Worm (Caenorhabditis elegans) whole organism, L4 larva: ENCODE data around the gene sym-1.

Experiments used
- F10B5.3 ChIP-seq: sonication (generic microtip); optimal IDR thresholded peaks from 2 replicates; lab custom pipeline; 2016; ENCODE audit warnings: mild to moderate bottlenecking, missing genetic modification characterization, missing compliant biosample characterization
- F37D6.2 ChIP-seq: sonication (generic microtip); optimal IDR thresholded peaks from 2 replicates; lab custom pipeline; 2016; ENCODE audit warnings: mild to moderate bottlenecking, missing genetic modification characterization, missing compliant biosample characterization
- F49E8.2 ChIP-seq: sonication (generic microtip); optimal IDR thresholded peaks from 2 replicates; lab custom pipeline; 2016; ENCODE audit warnings: missing compliant biosample characterization, mild to moderate bottlenecking, missing genetic modification characterization, borderline replicate concordance
- T20F7.1 ChIP-seq: fragments of 200-800 bp; sonication (Bioruptor generic); optimal IDR thresholded peaks from 2 replicates; lab custom pipeline; 2018; ENCODE audit warnings: mild to moderate bottlenecking, missing genetic modification characterization, missing compliant biosample characterization
- T26A8.4 ChIP-seq: fragments of 200-800 bp; sonication (Bioruptor generic); IDR thresholded peaks from 2 replicates; pipeline ENCODE4 v1.3.6; 2022; ENCODE audit warnings: missing genetic modification characterization, missing compliant biosample characterization
- Y105C5A.15 ChIP-seq: fragments of 200-800 bp; sonication (Bioruptor generic); IDR thresholded peaks from 2 replicates; pipeline ENCODE4 v1.3.6; 2022; ENCODE audit warnings: missing genetic modification characterization, missing compliant biosample characterization
- Y48G9A.11 ChIP-seq: fragments of 200-800 bp; sonication (Bioruptor generic); IDR thresholded peaks from 2 replicates; pipeline ENCODE4 v1.3.6; 2022; ENCODE audit warnings: missing genetic modification reagents, missing genetic modification characterization, missing compliant biosample characterization
- ZK546.5 ChIP-seq, 2 experiments: sonication (generic microtip); optimal IDR thresholded peaks; 2 replicates each; lab custom pipeline; 2017; ENCODE audit warnings: missing biosample characterization in 2 of 2, missing genetic modification characterization in 2 of 2
- aha-1 ChIP-seq: fragments of 150-350 bp; peaks from one replicate; lab custom pipeline; 2014; ENCODE audit warnings: missing biosample characterization, missing genetic modification characterization
- aly-2 ChIP-seq: sonication (generic microtip); optimal IDR thresholded peaks from 2 replicates; lab custom pipeline; 2018; ENCODE audit warnings: missing biosample characterization, missing genetic modification characterization
- attf-4 ChIP-seq: sonication (generic microtip); optimal IDR thresholded peaks from 3 replicates; lab custom pipeline; 2017; ENCODE audit warnings: missing biosample characterization, missing genetic modification characterization
- ceh-20 ChIP-seq: fragments of 200-800 bp; sonication (Bioruptor generic); IDR thresholded peaks from 2 replicates; pipeline ENCODE4 v1.3.6; 2022; ENCODE audit warnings: missing genetic modification reagents, missing genetic modification characterization, missing compliant biosample characterization
- ces-1 ChIP-seq: fragments of 150-350 bp; sonication (generic microtip); optimal IDR thresholded peaks from 4 replicates; lab custom pipeline; 2014; ENCODE audit warnings: missing biosample characterization, missing genetic modification reagents, missing genetic modification characterization
- cey-2 ChIP-seq: sonication (generic microtip); optimal IDR thresholded peaks from 3 replicates; lab custom pipeline; 2017; ENCODE audit warnings: missing genetic modification characterization, mild to moderate bottlenecking, missing compliant biosample characterization, antibody characterized with exemption, borderline replicate concordance; ENCODE audit not compliant: insufficient read depth
- dmd-6 ChIP-seq: fragments of 200-800 bp; sonication (Bioruptor generic); IDR thresholded peaks from 2 replicates; pipeline ENCODE4 v1.3.6; 2022; ENCODE audit warnings: missing genetic modification reagents, missing genetic modification characterization, missing compliant biosample characterization
- dmd-9 ChIP-seq: fragments of 200-800 bp; sonication (Bioruptor generic); IDR thresholded peaks from 2 replicates; pipeline ENCODE4 v1.3.6; 2022; ENCODE audit warnings: missing genetic modification reagents, missing genetic modification characterization, missing compliant biosample characterization
- dpl-1 ChIP-seq: fragments of 150-350 bp; optimal IDR thresholded peaks from 2 replicates; lab custom pipeline; 2014; ENCODE audit warnings: missing biosample characterization, missing genetic modification reagents, missing genetic modification characterization
- duxl-1 ChIP-seq: sonication (generic microtip); optimal IDR thresholded peaks from 2 replicates; lab custom pipeline; 2016; ENCODE audit warnings: mild to moderate bottlenecking, missing genetic modification characterization, moderate library complexity, missing compliant biosample characterization; ENCODE audit not compliant: poor library complexity
- egl-27 ChIP-seq: sonication (generic microtip); optimal IDR thresholded peaks from 3 replicates; lab custom pipeline; 2017; ENCODE audit warnings: missing biosample characterization, missing genetic modification reagents, missing genetic modification characterization
- fos-1 ChIP-seq: fragments of 150-350 bp; optimal IDR thresholded peaks from 2 replicates; lab custom pipeline; 2014; ENCODE audit warnings: missing biosample characterization, missing genetic modification characterization
- gei-8 ChIP-seq: fragments of 200-800 bp; sonication (Bioruptor generic); optimal IDR thresholded peaks from 2 replicates; lab custom pipeline; 2018; ENCODE audit warnings: mild to moderate bottlenecking, missing genetic modification characterization, missing compliant biosample characterization
- hlh-30 ChIP-seq: sonication (generic microtip); optimal IDR thresholded peaks from 2 replicates; lab custom pipeline; 2017; ENCODE audit warnings: antibody characterized with exemption, mild to moderate bottlenecking, missing genetic modification characterization, missing compliant biosample characterization; ENCODE audit not compliant: insufficient read depth
- hmg-1.1 ChIP-seq: fragments of 200-800 bp; sonication (Bioruptor generic); IDR thresholded peaks from 2 replicates; pipeline ENCODE4 v1.3.6; 2022; ENCODE audit warnings: missing genetic modification reagents, missing genetic modification characterization, missing compliant biosample characterization
- jun-1 ChIP-seq: fragments of 150-350 bp; optimal IDR thresholded peaks from 2 replicates; lab custom pipeline; 2014; ENCODE audit warnings: missing biosample characterization, missing genetic modification reagents, missing genetic modification characterization
- lin-1 ChIP-seq: fragments of 200-800 bp; sonication (Bioruptor generic); IDR thresholded peaks from 2 replicates; pipeline ENCODE4 v1.3.6; 2022; ENCODE audit warnings: missing genetic modification reagents, missing genetic modification characterization, missing compliant biosample characterization
- lin-13 ChIP-seq: fragments of 150-350 bp; optimal IDR thresholded peaks from 2 replicates; lab custom pipeline; 2014; ENCODE audit warnings: missing biosample characterization, missing genetic modification reagents, missing genetic modification characterization
- lin-15B ChIP-seq: fragments of 150-350 bp; sonication (generic microtip); optimal IDR thresholded peaks from 3 replicates; lab custom pipeline; 2014; ENCODE audit warnings: missing biosample characterization, missing genetic modification characterization
- lsy-2 ChIP-seq, 2 experiments: fragments of 150-350 bp in 1 of 2; sonication (generic microtip) in 1 of 2; optimal IDR thresholded peaks; 2 replicates each; lab custom pipeline; 2014 to 2017; ENCODE audit warnings: missing biosample characterization in 2 of 2, missing genetic modification characterization in 2 of 2
- madf-9 ChIP-seq: fragments of 200-800 bp; sonication (Bioruptor generic); conservative IDR thresholded peaks from 2 replicates; pipeline ENCODE4 v1.3.6; 2022; ENCODE audit warnings: missing genetic modification reagents, missing genetic modification characterization, missing compliant biosample characterization
- mdt-29 ChIP-seq: fragments of 200-800 bp; sonication (Bioruptor generic); IDR thresholded peaks from 2 replicates; pipeline ENCODE4 v1.3.6; 2022; ENCODE audit warnings: missing genetic modification reagents, missing genetic modification characterization, missing compliant biosample characterization
- mes-2 ChIP-seq: sonication (generic microtip); optimal IDR thresholded peaks from 2 replicates; lab custom pipeline; 2016; ENCODE audit warnings: missing genotype, mild to moderate bottlenecking, missing genetic modification characterization, missing compliant biosample characterization; ENCODE audit not compliant: poor library complexity, severe bottlenecking
- nhr-10 ChIP-seq: fragments of 150-350 bp; optimal IDR thresholded peaks from 2 replicates; lab custom pipeline; 2014; ENCODE audit warnings: missing biosample characterization, missing genetic modification characterization
- nhr-11 ChIP-seq: fragments of 150-350 bp; optimal IDR thresholded peaks from 2 replicates; lab custom pipeline; 2014; ENCODE audit warnings: missing biosample characterization, missing genetic modification characterization
- nhr-237 ChIP-seq: sonication (generic microtip); optimal IDR thresholded peaks from 2 replicates; lab custom pipeline; 2017; ENCODE audit warnings: missing biosample characterization, missing genetic modification characterization
- nhr-48 ChIP-seq: sonication (generic microtip); optimal IDR thresholded peaks from 2 replicates; lab custom pipeline; 2016; ENCODE audit warnings: mild to moderate bottlenecking, missing genetic modification characterization, missing compliant biosample characterization
- nhr-77 ChIP-seq: fragments of 150-350 bp; optimal IDR thresholded peaks from 2 replicates; lab custom pipeline; 2014; ENCODE audit warnings: missing biosample characterization, missing genetic modification characterization
- rbr-2 ChIP-seq: sonication (generic microtip); optimal IDR thresholded peaks from 2 replicates; lab custom pipeline; 2016; ENCODE audit warnings: missing genotype, missing genetic modification characterization, missing compliant biosample characterization
- saeg-2 ChIP-seq: fragments of 200-800 bp; sonication (Bioruptor generic); IDR thresholded peaks from 2 replicates; pipeline ENCODE4 v1.3.6; 2022; ENCODE audit warnings: missing genetic modification reagents, missing genetic modification characterization, missing compliant biosample characterization
- sdz-12 ChIP-seq: fragments of 200-800 bp; sonication (Bioruptor generic); optimal IDR thresholded peaks from 2 replicates; lab custom pipeline; 2018; ENCODE audit warnings: mild to moderate bottlenecking, missing genetic modification characterization, missing compliant biosample characterization
- set-16 ChIP-seq: fragments of 200-800 bp; sonication (Bioruptor generic); IDR thresholded peaks from 2 replicates; pipeline ENCODE4 v1.3.6; 2022; ENCODE audit warnings: missing genetic modification reagents, missing genetic modification characterization, missing compliant biosample characterization
- skn-1 ChIP-seq: fragments of 150-350 bp; optimal IDR thresholded peaks from 2 replicates; lab custom pipeline; 2014; ENCODE audit warnings: missing biosample characterization, missing genetic modification characterization
- snpc-4 ChIP-seq: fragments of 150-350 bp; optimal IDR thresholded peaks from 2 replicates; lab custom pipeline; 2014; ENCODE audit warnings: missing biosample characterization, missing genetic modification characterization
- spr-1 ChIP-seq: sonication (generic microtip); optimal IDR thresholded peaks from 2 replicates; lab custom pipeline; 2016; ENCODE audit warnings: mild to moderate bottlenecking, missing genetic modification characterization, missing compliant biosample characterization
- spr-3 ChIP-seq: fragments of 200-800 bp; sonication (Bioruptor generic); optimal IDR thresholded peaks from 2 replicates; lab custom pipeline; 2018; ENCODE audit warnings: mild to moderate bottlenecking, missing genetic modification characterization, missing compliant biosample characterization
- zag-1 ChIP-seq: fragments of 150-350 bp; optimal IDR thresholded peaks from 2 replicates; lab custom pipeline; 2014; ENCODE audit warnings: missing biosample characterization, missing genetic modification characterization
- zfp-2 ChIP-seq: sonication (generic microtip); optimal IDR thresholded peaks from 2 replicates; lab custom pipeline; 2016; ENCODE audit warnings: mild to moderate bottlenecking, missing genetic modification characterization, missing compliant biosample characterization
- zfp-3 ChIP-seq: fragments of 200-800 bp; sonication (Bioruptor generic); conservative IDR thresholded peaks from 2 replicates; pipeline ENCODE4 v1.3.6; 2022; ENCODE audit warnings: missing genetic modification reagents, missing genetic modification characterization, missing compliant biosample characterization
- ztf-11 ChIP-seq: fragments of 150-350 bp; optimal IDR thresholded peaks from 2 replicates; lab custom pipeline; 2014; ENCODE audit warnings: missing biosample characterization, missing genetic modification characterization

sym-1 gene

DNA sequence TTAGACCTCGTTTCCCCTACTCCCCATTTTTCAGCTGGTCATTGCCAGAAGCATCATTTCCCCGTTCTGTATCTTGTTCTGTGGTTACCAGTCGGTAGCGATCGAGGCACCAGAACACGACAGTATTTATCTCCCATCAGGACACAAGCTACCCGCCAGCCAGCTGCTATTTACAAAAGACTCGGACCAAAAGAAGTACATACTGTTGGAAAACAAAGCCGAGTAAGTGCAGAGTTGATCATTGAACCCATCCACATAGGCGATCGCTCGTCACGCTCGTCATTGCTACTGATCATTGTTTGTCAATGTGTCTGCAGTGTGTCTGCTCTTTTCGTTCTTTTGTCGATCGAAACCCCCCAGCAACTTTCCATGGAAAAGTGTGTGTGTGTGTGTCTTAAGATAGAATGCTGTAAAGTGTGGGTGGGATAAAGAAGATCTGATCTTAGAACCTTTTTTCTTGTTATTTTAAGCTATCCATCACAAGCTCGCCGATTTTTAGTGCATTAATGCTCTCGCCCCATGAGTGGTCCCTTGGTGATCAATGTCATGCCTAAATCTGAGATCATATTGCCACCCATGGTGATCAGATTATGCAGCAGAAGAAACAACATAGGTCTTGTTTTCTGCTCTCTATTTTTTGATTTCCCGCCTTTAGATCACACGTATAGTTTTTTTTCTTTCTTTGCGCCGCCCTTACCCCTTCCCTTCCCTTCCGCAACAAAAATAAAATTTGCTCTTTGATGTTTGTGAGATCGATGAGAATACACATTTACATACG lies 21.7 kb upstream of the sym-1 start (continued):
- TF ChIP-seq F10B5.3 (tag; lab: Kevin White, UChicago), result no peak
- TF ChIP-seq attf-4, result peak; percentile 43

DNA sequence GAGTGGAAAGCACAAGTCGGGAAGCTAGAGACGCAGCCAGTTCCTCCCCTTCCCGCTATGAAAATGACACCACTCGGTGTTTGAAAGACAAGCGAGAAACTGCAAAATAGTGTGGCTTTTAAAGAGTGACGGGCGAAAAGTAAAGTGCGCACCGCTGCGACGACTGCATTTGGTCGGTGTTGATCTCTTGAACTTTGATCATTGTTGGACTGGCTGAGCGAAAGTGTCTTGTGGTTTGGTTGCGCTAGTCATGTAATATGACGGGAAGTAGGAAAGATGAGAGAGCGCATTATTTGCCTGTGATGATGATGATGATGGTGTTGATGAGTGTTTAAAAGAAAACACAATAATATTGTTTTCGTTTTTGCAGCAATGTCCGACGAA lies 21.1 kb upstream of the sym-1 start:
- TF ChIP-seq lin-13 (GFP tag; lab: Kevin White, UChicago) (peak; percentile 59), spr-1 (peak; percentile 63), Y105C5A.15 (GFP tag; lab: Robert Waterston, UW) (no peak), lin-15B (no peak), hmg-1.1 (GFP tag; lab: Robert Waterston, UW) (peak; percentile 72), T26A8.4 (GFP tag; lab: Robert Waterston, UW) (peak; percentile 56; the same call in 1 of the 2 replicates), ztf-11 (tag; lab: Kevin White, UChicago) (no peak), ces-1 (no peak), gei-8 (peak; percentile 89), lsy-2 (tag; optimal IDR thresholded peaks at IDR 0.05; lab: Kevin White, UChicago) (peak; percentile 75 to 79), ZK546.5 (tag; optimal IDR thresholded peaks at IDR 0.05; lab: Kevin White, UChicago) (no peak), zfp-3 (0 out of 2 replicates have a peak, but pooled peaks have one; percentile 39), nhr-48 (tag; lab: Kevin White, UChicago) (peak; percentile 95), nhr-77 (tag; lab: Kevin White, UChicago) (peak; percentile 90), Y48G9A.11 (GFP tag; lab: Robert Waterston, UW) (no peak), zag-1 (tag; lab: Kevin White, UChicago) (no peak), F49E8.2 (tag; lab: Kevin White, UChicago) (no peak), sdz-12 (no peak), aha-1 (peak; percentile 99), cey-2 (tag; lab: Kevin White, UChicago) (peak; percentile 54), aly-2 (tag; lab: Kevin White, UChicago) (no peak), nhr-237 (tag; lab: Kevin White, UChicago) (peak; percentile 72), madf-9 (GFP tag; lab: Robert Waterston, UW) (peak; percentile 47), mes-2 (tag; lab: Kevin White, UChicago) (peak; percentile 65), jun-1 (tag; lab: Kevin White, UChicago) (peak; percentile 71), skn-1 (tag; lab: Kevin White, UChicago) (no peak), T20F7.1 (GFP tag; lab: Kevin White, UChicago) (peak; percentile 76), mdt-29 (no peak), egl-27 (tag; lab: Kevin White, UChicago) (peak; percentile 25), snpc-4 (no peak), rbr-2 (tag; lab: Kevin White, UChicago) (peak; percentile 82), F37D6.2 (tag; lab: Kevin White, UChicago) (peak; percentile 39), zfp-2 (tag; lab: Kevin White, UChicago) (peak; percentile 36), dmd-6 (GFP tag; lab: Robert Waterston, UW) (peak; percentile 99), dmd-9 (GFP tag; lab: Robert Waterston, UW) (peak; percentile 43; the same call in 1 of the 2 replicates), saeg-2 (GFP tag; lab: Robert Waterston, UW) (peak; percentile 78; the same call in 1 of the 2 replicates), set-16 (GFP tag; lab: Robert Waterston, UW) (peak; percentile 49; the same call in 1 of the 2 replicates), nhr-10 (tag; lab: Kevin White, UChicago) (peak; percentile 93), spr-3 (GFP tag; lab: Kevin White, UChicago) (no peak), hlh-30 (tag; lab: Kevin White, UChicago) (peak; percentile 96), dpl-1 (peak; percentile 61), fos-1 (tag; lab: Kevin White, UChicago) (peak; percentile 73), lin-1 (GFP tag; lab: Robert Waterston, UW) (peak; percentile 92), ceh-20 (peak; percentile 87), duxl-1 (peak; percentile 37), nhr-11 (tag; lab: Kevin White, UChicago) (peak; percentile 83)
